Fruit fly (Drosophila melanogaster) Kc167 (cell line): Measurements from ENCODE around the gene Cp16.

Experiments
- Sin3A ChIP-seq: fragments of >200 bp; optimal IDR thresholded peaks from 2 replicates; lab custom pipeline; 2018; ENCODE audit warnings: missing external identifiers
- h ChIP-seq: fragments of >200 bp; optimal IDR thresholded peaks from 3 replicates; lab custom pipeline; 2018; ENCODE audit warnings: missing external identifiers
- insv ChIP-seq: fragments of >200 bp; optimal IDR thresholded peaks from 3 replicates; lab custom pipeline; 2018; ENCODE audit warnings: missing external identifiers
- psq ChIP-seq: fragments of >200 bp; optimal IDR thresholded peaks from 2 replicates; lab custom pipeline; 2017; ENCODE audit warnings: missing external identifiers
- ttk ChIP-seq: sonication (Bioruptor generic); optimal IDR thresholded peaks from 2 replicates; lab custom pipeline; 2017; ENCODE audit warnings: missing external identifiers

DNA sequence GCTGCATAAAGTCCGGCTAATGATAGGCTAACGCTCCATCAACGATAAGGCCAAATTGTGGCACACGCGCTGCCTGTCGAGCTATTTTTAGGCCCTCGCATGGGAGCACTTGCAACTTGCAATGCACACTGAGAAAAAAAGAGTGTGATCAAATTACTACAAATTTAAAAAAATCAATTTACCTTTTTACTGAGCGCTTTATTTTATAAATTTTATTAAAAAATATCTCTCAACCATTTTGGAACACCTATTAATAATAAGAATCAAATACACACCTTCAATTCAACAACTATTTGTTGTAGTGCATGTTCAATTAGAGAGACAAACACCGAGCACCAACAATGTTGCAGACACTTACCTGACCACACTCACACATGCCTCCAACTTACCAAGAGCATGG, 33.7 kb downstream of the Cp16 start:
- TF ChIP-seq h (no peak), Sin3A (lab: Kevin White, UChicago) (no peak), ttk (lab: Kevin White, UChicago) (no peak), insv (no peak), psq (no peak)
